Worm (Caenorhabditis elegans): ENCODE data around the gene kqt-3.
A peak's percentile ranks its signal among the peaks of the same experiment; 100 is the strongest.

kqt-3 gene

ce11 chrII:13739423-13739822, 43.3 kb downstream of the kqt-3 start:
- no peak for TF ChIP-seq dsc-1 (tag; optimal IDR thresholded peaks at IDR 0.05)
- no peak for TF ChIP-seq lin-39 (tag; optimal IDR thresholded peaks at IDR 0.05)
- no peak for TF ChIP-seq jun-1 (tag; optimal IDR thresholded peaks at IDR 0.05)
- no peak for TF ChIP-seq ama-1 (optimal IDR thresholded peaks at IDR 0.05)
- TF ChIP-seq zip-4 (GFP tag; optimal IDR thresholded peaks at IDR 0.05) = no peak
- TF ChIP-seq vab-15 (tag; optimal IDR thresholded peaks at IDR 0.05) = no peak
- no peak for TF ChIP-seq hpl-2 (GFP tag; optimal IDR thresholded peaks at IDR 0.05)
- no peak for TF ChIP-seq lin-14 (GFP tag; optimal IDR thresholded peaks at IDR 0.05)
- no peak for TF ChIP-seq mab-9 (GFP tag; IDR thresholded peaks at IDR 0.05)
- TF ChIP-seq lin-35 (GFP tag; optimal IDR thresholded peaks at IDR 0.05) = peak; percentile 2 to 17
- no peak for TF ChIP-seq blmp-1 (tag; optimal IDR thresholded peaks at IDR 0.05)
- TF ChIP-seq ets-5 (GFP tag; IDR thresholded peaks at IDR 0.05) = no peak
- TF ChIP-seq nhr-90 (tag; optimal IDR thresholded peaks at IDR 0.05; ENCODE audit: poor library complexity) = no peak
- no peak for TF ChIP-seq C16A3.4 (tag; optimal IDR thresholded peaks at IDR 0.05)
- TF ChIP-seq fkh-4 (tag; optimal IDR thresholded peaks at IDR 0.05; ENCODE audit: borderline replicate concordance) = no peak
- TF ChIP-seq nhr-12 (tag; optimal IDR thresholded peaks at IDR 0.05) = no peak
- no peak for TF ChIP-seq egl-27 (tag; optimal IDR thresholded peaks at IDR 0.05)
- TF ChIP-seq tbx-2 (tag; optimal IDR thresholded peaks at IDR 0.05) = no peak
- TF ChIP-seq lsy-2 (tag; optimal IDR thresholded peaks at IDR 0.05) = peak in 1 of 2 experiments; percentile 34
- TF ChIP-seq pag-3 (tag; optimal IDR thresholded peaks at IDR 0.05; ENCODE audit: borderline replicate concordance, insufficient read depth) = no peak
- no peak for TF ChIP-seq mdl-1 (tag; optimal IDR thresholded peaks at IDR 0.05)
- no peak for TF ChIP-seq elt-3 (tag; optimal IDR thresholded peaks at IDR 0.05)
- no peak for TF ChIP-seq fkh-10 (GFP tag; optimal IDR thresholded peaks at IDR 0.05)
- TF ChIP-seq egl-13 (tag; optimal IDR thresholded peaks at IDR 0.05) = no peak
- TF ChIP-seq Y116A8C.19 (tag; optimal IDR thresholded peaks at IDR 0.05; ENCODE audit: borderline replicate concordance) = no peak
- TF ChIP-seq dpl-1 (GFP tag; optimal IDR thresholded peaks at IDR 0.05) = peak in 1 of 3 experiments; percentile 16
- no peak for TF ChIP-seq hlh-4 (tag; optimal IDR thresholded peaks at IDR 0.05)
- peak; percentile 0 for TF ChIP-seq unc-130 (tag; optimal IDR thresholded peaks at IDR 0.05)
- no peak for TF ChIP-seq ceh-90 (tag; optimal IDR thresholded peaks at IDR 0.05)
- TF ChIP-seq nhr-28 (tag; optimal IDR thresholded peaks at IDR 0.05) = no peak
- no peak for TF ChIP-seq ceh-63 (GFP tag; optimal IDR thresholded peaks at IDR 0.05)
- peak; percentile 42 for TF ChIP-seq mep-1 (tag; optimal IDR thresholded peaks at IDR 0.05)
- no peak for TF ChIP-seq sox-4 (tag; optimal IDR thresholded peaks at IDR 0.05)
- TF ChIP-seq lir-3 (tag; optimal IDR thresholded peaks at IDR 0.05; ENCODE audit: poor library complexity) = no peak
- no peak for TF ChIP-seq nhr-76 (tag; optimal IDR thresholded peaks at IDR 0.05)
- TF ChIP-seq nhr-85 (tag) = peak; percentile 11
- no peak for TF ChIP-seq ztf-4 (tag; optimal IDR thresholded peaks at IDR 0.05)
- no peak for TF ChIP-seq nhr-84 (tag; optimal IDR thresholded peaks at IDR 0.05)
- no peak for TF ChIP-seq rnt-1 (tag; optimal IDR thresholded peaks at IDR 0.05)
- no peak for TF ChIP-seq F16B12.6 (tag; optimal IDR thresholded peaks at IDR 0.05)
- peak; percentile 29 for TF ChIP-seq nhr-77 (tag; optimal IDR thresholded peaks at IDR 0.05)
- no peak for TF ChIP-seq unc-98 (GFP tag; IDR thresholded peaks at IDR 0.05)
- TF ChIP-seq alr-1 (tag; optimal IDR thresholded peaks at IDR 0.05; ENCODE audit: borderline replicate concordance) = no peak
- no peak for TF ChIP-seq nhr-11 (tag; optimal IDR thresholded peaks at IDR 0.05)
- no peak for TF ChIP-seq swsn-7 (tag; optimal IDR thresholded peaks at IDR 0.05)
- no peak for TF ChIP-seq nhr-71 (tag; optimal IDR thresholded peaks at IDR 0.05)
- peak; percentile 11 to 13 for TF ChIP-seq efl-1 (optimal IDR thresholded peaks at IDR 0.05)
- no peak for TF ChIP-seq efl-1 (GFP tag; optimal IDR thresholded peaks at IDR 0.05 in 1 of 2)
- TF ChIP-seq efl-3 (GFP tag; optimal IDR thresholded peaks at IDR 0.05) = no peak
- TF ChIP-seq hlh-17 (GFP tag; optimal IDR thresholded peaks at IDR 0.05; ENCODE audit: borderline replicate concordance) = no peak
- TF ChIP-seq elt-2 (tag; optimal IDR thresholded peaks at IDR 0.05) = no peak
- TF ChIP-seq isw-1 (GFP tag; IDR thresholded peaks at IDR 0.05) = no peak
- TF ChIP-seq nhr-47 (tag; optimal IDR thresholded peaks at IDR 0.05) = no peak
